Worm (Caenorhabditis elegans) whole organism, L4/young adult: ENCODE measurements around the gene F54E2.2.

Source experiments
- dao-5 ChIP-seq: sonication (generic microtip); optimal IDR thresholded peaks from 2 replicates; lab custom pipeline; 2016; ENCODE audit warnings: missing genotype, missing genetic modification characterization, moderate library complexity, missing compliant biosample characterization
- him-1 ChIP-seq: sonication (generic microtip); optimal IDR thresholded peaks from 2 replicates; lab custom pipeline; 2016; ENCODE audit warnings: missing genotype, missing genetic modification reagents, missing genetic modification characterization, missing compliant biosample characterization

DNA sequence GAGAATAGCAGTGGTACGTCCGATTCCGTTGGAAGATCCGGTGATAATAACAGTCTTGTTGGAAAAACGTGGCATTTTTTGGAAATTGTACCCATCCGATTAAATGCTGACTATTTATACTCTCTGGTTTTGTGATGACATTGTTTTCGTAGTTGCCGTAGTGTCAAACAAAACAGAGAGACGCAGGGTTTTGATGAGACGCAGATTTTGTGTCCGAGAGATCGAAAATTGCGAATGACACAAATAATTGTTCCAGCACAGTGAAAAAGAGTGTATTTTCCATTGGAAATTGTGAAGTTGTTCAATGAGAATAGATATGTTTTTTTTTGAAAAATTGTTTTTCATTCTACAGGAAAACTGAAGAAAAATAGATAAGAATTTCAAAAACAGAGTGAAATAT is 33.0 kb upstream of the F54E2.2 start, which contains the start of gene R05D8.7:
- no peak for TF ChIP-seq him-1
- TF ChIP-seq dao-5 (tag; lab: Kevin White, UChicago): no peak
